Worm (Caenorhabditis elegans) whole organism, L3 larva: ENCODE data around the gene C34F6.7.

Source experiments
- R02D3.7 ChIP-seq: fragments of 150-350 bp; optimal IDR thresholded peaks from 2 replicates; lab custom pipeline; 2014; ENCODE audit warnings: missing biosample characterization, missing genetic modification characterization
- ZK546.5 ChIP-seq: sonication (generic microtip); optimal IDR thresholded peaks from 2 replicates; lab custom pipeline; 2017; ENCODE audit warnings: missing biosample characterization, missing genetic modification characterization
- ama-1 ChIP-seq: fragments of 150-350 bp; optimal IDR thresholded peaks from 2 replicates; lab custom pipeline; 2018
- ceh-16 ChIP-seq: sonication (generic microtip); optimal IDR thresholded peaks from 2 replicates; lab custom pipeline; 2017; ENCODE audit warnings: missing biosample characterization, missing genetic modification characterization
- ceh-9 ChIP-seq: sonication (generic microtip); optimal IDR thresholded peaks from 2 replicates; lab custom pipeline; 2018; ENCODE audit warnings: missing biosample characterization, missing genetic modification characterization
- egl-5 ChIP-seq: fragments of 150-350 bp; optimal IDR thresholded peaks from 2 replicates; lab custom pipeline; 2017; ENCODE audit warnings: missing biosample characterization, missing genetic modification reagents, missing genetic modification characterization, inconsistent platforms
- elt-2 ChIP-seq: sonication (generic microtip); optimal IDR thresholded peaks from 2 replicates; lab custom pipeline; 2016; ENCODE audit warnings: missing genetic modification reagents, mild to moderate bottlenecking, missing genetic modification characterization, missing compliant biosample characterization
- elt-3 ChIP-seq, 3 experiments: fragments of 150-350 bp in 1 of 3; sonication (generic microtip) in 2 of 3; optimal IDR thresholded peaks; 2 replicates in 2 of 3; 4 replicates in 1 of 3; lab custom pipeline; 2014 to 2017; ENCODE audit warnings: missing biosample characterization in 3 of 3, missing genetic modification characterization in 3 of 3
- eor-1 ChIP-seq, 2 experiments: fragments of 150-350 bp; optimal IDR thresholded peaks; 2 replicates each; lab custom pipeline; 2014 to 2018; ENCODE audit warnings: missing biosample characterization in 2 of 2, missing genetic modification characterization in 2 of 2
- fkh-10 ChIP-seq: sonication (generic microtip); optimal IDR thresholded peaks from 2 replicates; lab custom pipeline; 2017; ENCODE audit warnings: missing biosample characterization, missing genetic modification reagents, missing genetic modification characterization
- fkh-2 ChIP-seq: fragments of 150-350 bp; optimal IDR thresholded peaks from 2 replicates; lab custom pipeline; 2014; ENCODE audit warnings: missing biosample characterization, missing genetic modification reagents, missing genetic modification characterization
- fos-1 ChIP-seq: fragments of 150-350 bp; optimal IDR thresholded peaks from 2 replicates; lab custom pipeline; 2014; ENCODE audit warnings: missing biosample characterization, missing genetic modification characterization
- hmg-11 ChIP-seq: sonication (generic microtip); optimal IDR thresholded peaks from 2 replicates; lab custom pipeline; 2016; ENCODE audit warnings: missing genetic modification characterization, missing compliant biosample characterization
- jun-1 ChIP-seq: fragments of 150-350 bp; optimal IDR thresholded peaks from 2 replicates; lab custom pipeline; 2014; ENCODE audit warnings: missing biosample characterization, missing genetic modification reagents, missing genetic modification characterization
- lin-15B ChIP-seq: fragments of 150-350 bp; optimal IDR thresholded peaks from 2 replicates; lab custom pipeline; 2014; ENCODE audit warnings: missing biosample characterization, missing genetic modification characterization
- lin-39 ChIP-seq: fragments of 150-350 bp; optimal IDR thresholded peaks from 2 replicates; lab custom pipeline; 2018; ENCODE audit warnings: missing biosample characterization, missing genetic modification reagents, missing genetic modification characterization
- lsy-12 ChIP-seq: sonication (generic microtip); optimal IDR thresholded peaks from 2 replicates; lab custom pipeline; 2016; ENCODE audit warnings: mild to moderate bottlenecking, missing genetic modification characterization, missing compliant biosample characterization
- mdl-1 ChIP-seq: fragments of 150-350 bp; optimal IDR thresholded peaks from 2 replicates; lab custom pipeline; 2014; ENCODE audit warnings: missing biosample characterization, missing genetic modification characterization
- mml-1 ChIP-seq: fragments of 150-350 bp; sonication (generic microtip); optimal IDR thresholded peaks from 3 replicates; lab custom pipeline; 2014; ENCODE audit warnings: missing biosample characterization, missing genetic modification characterization
- nhr-11 ChIP-seq: fragments of 150-350 bp; optimal IDR thresholded peaks from 2 replicates; lab custom pipeline; 2014; ENCODE audit warnings: missing biosample characterization, missing genetic modification characterization
- nhr-23 ChIP-seq: fragments of 150-350 bp; optimal IDR thresholded peaks from 2 replicates; lab custom pipeline; 2014; ENCODE audit warnings: missing biosample characterization, missing genetic modification reagents, missing genetic modification characterization
- nhr-237 ChIP-seq: fragments of 150-350 bp; optimal IDR thresholded peaks from 2 replicates; lab custom pipeline; 2014; ENCODE audit warnings: missing biosample characterization, missing genetic modification characterization
- nhr-25 ChIP-seq: sonication (generic microtip); optimal IDR thresholded peaks from 2 replicates; lab custom pipeline; 2017; ENCODE audit warnings: missing biosample characterization, missing genetic modification characterization
- nhr-43 ChIP-seq: sonication (generic microtip); optimal IDR thresholded peaks from 2 replicates; lab custom pipeline; 2016; ENCODE audit warnings: mild to moderate bottlenecking, missing genetic modification characterization, missing compliant biosample characterization; ENCODE audit not compliant: poor library complexity, severe bottlenecking
- nhr-67 ChIP-seq: fragments of 150-350 bp; optimal IDR thresholded peaks from 2 replicates; lab custom pipeline; 2014; ENCODE audit warnings: missing biosample characterization, missing genetic modification characterization
- nhr-76 ChIP-seq: fragments of 150-350 bp; sonication (generic microtip); optimal IDR thresholded peaks from 5 replicates; lab custom pipeline; 2014; ENCODE audit warnings: missing biosample characterization, missing genetic modification characterization
- pha-4 ChIP-seq: fragments of 150-350 bp; optimal IDR thresholded peaks from 2 replicates; lab custom pipeline; 2014; ENCODE audit warnings: missing biosample characterization, missing genetic modification reagents, missing genetic modification characterization
- pqm-1 ChIP-seq: fragments of 150-350 bp; optimal IDR thresholded peaks from 2 replicates; lab custom pipeline; 2017; ENCODE audit warnings: missing biosample characterization, missing genetic modification characterization, inconsistent platforms
- skn-1 ChIP-seq: fragments of 150-350 bp; optimal IDR thresholded peaks from 2 replicates; lab custom pipeline; 2014; ENCODE audit warnings: missing biosample characterization, missing genetic modification characterization
- snpc-4 ChIP-seq: fragments of 150-350 bp; optimal IDR thresholded peaks from 2 replicates; lab custom pipeline; 2014; ENCODE audit warnings: missing biosample characterization, missing genetic modification characterization
- tbx-2 ChIP-seq: sonication (generic microtip); optimal IDR thresholded peaks from 2 replicates; lab custom pipeline; 2016; ENCODE audit warnings: mild to moderate bottlenecking, missing genetic modification characterization, missing compliant biosample characterization
- unc-39 ChIP-seq: sonication (generic microtip); optimal IDR thresholded peaks from 4 replicates; lab custom pipeline; 2017; ENCODE audit warnings: missing biosample characterization, missing genetic modification characterization
- zag-1 ChIP-seq: fragments of 150-350 bp; optimal IDR thresholded peaks from 2 replicates; lab custom pipeline; 2014; ENCODE audit warnings: missing biosample characterization, missing genetic modification characterization
- ztf-4 ChIP-seq: fragments of 150-350 bp; optimal IDR thresholded peaks from 2 replicates; lab custom pipeline; 2014; ENCODE audit warnings: missing biosample characterization, missing genetic modification characterization

The C34F6.7 gene

DNA sequence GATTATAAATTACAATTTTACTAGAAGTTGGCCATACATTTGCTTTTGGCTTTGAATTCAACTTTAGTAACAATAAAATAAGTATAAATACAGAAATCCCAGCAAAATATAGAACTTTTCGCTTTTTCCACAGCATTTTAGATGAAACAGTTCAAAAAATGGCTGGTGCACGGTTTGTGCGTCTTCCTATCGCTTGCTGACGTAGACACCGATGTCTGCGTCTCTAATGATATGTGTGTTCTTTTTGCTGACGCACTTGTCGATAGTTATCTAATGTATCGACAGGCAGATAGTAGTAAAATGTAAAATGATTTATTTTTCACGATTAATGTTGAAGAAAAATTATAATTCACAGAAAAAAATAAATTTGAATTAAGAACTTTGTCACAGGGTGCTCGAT, 8.3 kb downstream of the C34F6.7 start, which contains the start of gene hst-2 (continued):
- TF ChIP-seq nhr-11 (peak; percentile 25), lin-39 (peak; percentile 34), nhr-76 (no peak), nhr-43 (tag; lab: Kevin White, UChicago) (peak; percentile 84), egl-5 (tag; lab: Kevin White, UChicago) (peak; percentile 53), hmg-11 (tag; lab: Kevin White, UChicago) (peak; percentile 84), R02D3.7 (tag; lab: Kevin White, UChicago) (peak; percentile 52), mdl-1 (no peak), nhr-67 (tag; lab: Kevin White, UChicago) (no peak), pqm-1 (peak; percentile 62), zag-1 (no peak), lin-15B (peak; percentile 52), fkh-10 (GFP tag; lab: Kevin White, UChicago) (no peak), fos-1 (no peak), eor-1 (tag; optimal IDR thresholded peaks at IDR 0.05; lab: Kevin White, UChicago) (no peak)

DNA sequence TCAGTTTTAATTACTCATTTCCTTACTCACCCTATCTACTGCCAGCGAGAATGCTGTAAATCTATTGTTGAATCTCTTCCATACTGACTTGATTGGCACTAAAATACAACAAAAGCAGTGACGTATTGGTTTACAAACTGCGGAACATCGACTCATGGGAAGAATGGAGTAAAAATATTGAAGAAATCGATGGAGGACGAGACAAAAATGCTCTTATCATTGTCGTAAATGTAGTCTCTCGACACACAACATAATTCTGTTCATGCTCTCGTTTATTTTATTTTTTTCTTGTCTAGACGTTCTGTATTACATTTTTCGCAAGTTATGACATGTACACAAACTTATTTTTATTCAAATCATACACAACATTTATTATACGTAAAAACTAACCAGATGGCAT, 11.5 kb downstream of the C34F6.7 start, which contains the start of gene C34F6.11:
TSS of gene C34F6.11 (minus strand) at position 160 of the 400 bp plus-strand sequence.
- peak; percentile 70 for TF ChIP-seq elt-2 (tag; lab: Kevin White, UChicago)
- TF ChIP-seq pha-4 (tag; lab: Kevin White, UChicago) = peak; percentile 2
- TF ChIP-seq ceh-16 (tag; lab: Kevin White, UChicago) = no peak
- TF ChIP-seq pqm-1 = peak; percentile 52

DNA sequence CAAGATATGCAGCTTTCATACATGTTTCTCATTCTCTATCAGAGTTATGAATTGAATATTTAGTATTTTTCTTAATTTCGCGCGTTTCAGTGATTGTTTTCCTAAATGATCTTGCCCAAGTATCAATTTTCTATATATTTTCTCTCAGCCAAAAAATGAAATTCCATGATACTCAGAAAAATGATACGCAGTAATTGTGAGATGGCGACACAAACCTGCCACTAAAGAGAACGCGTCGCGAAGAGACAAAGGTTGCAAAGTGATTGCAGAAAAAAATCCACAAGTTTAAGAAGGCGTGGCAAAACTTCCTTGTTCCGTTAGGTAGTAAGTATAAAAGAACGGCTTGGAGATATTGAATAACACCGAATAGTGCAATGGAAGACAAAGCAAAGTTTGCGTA, 14.1 kb downstream of the C34F6.7 start, which contains the start of gene col-179:
TSS of gene col-179 (plus strand) at position 301 of the 400 bp plus-strand sequence.
- TF ChIP-seq lin-39 = no peak
- TF ChIP-seq pha-4 (tag; lab: Kevin White, UChicago) = no peak
- no peak for TF ChIP-seq ztf-4
- TF ChIP-seq nhr-25 = no peak
- TF ChIP-seq elt-3 (tag; optimal IDR thresholded peaks at IDR 0.05; lab: Kevin White, UChicago) = no peak
- no peak for TF ChIP-seq pqm-1
- no peak for TF ChIP-seq ama-1 (lab: Kevin White, UChicago)
- no peak for TF ChIP-seq zag-1
- no peak for TF ChIP-seq mdl-1
- TF ChIP-seq eor-1 (tag; optimal IDR thresholded peaks at IDR 0.05; lab: Kevin White, UChicago) = no peak
- no peak for TF ChIP-seq snpc-4 (tag; lab: Kevin White, UChicago)
- no peak for TF ChIP-seq R02D3.7 (tag; lab: Kevin White, UChicago)

DNA sequence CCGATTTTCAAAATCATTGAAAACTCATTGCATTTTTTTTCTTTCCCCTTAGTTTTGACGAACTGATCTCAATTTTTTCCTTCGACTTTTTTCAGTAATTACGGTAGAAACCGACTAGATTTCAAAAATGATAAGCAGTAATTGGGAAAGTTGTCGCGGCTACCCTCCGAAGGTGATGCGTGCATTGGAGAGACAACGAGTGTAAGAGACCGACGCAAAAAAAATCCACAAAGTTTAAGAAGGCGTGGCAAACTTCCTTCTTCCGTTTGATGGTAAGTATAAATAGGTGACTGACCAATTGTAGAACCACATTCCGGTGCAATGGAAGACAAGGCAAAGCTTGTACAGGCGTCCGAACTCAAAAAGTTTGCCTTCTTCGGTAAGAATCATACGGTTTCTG, 16.1 kb downstream of the C34F6.7 start, which contains the start of gene col-178:
TSS of gene col-178 (plus strand) at position 301 of the 400 bp plus-strand sequence.
- TF ChIP-seq pha-4 (tag; lab: Kevin White, UChicago) (no peak), skn-1 (tag; lab: Kevin White, UChicago) (no peak), jun-1 (tag; lab: Kevin White, UChicago) (no peak)

DNA sequence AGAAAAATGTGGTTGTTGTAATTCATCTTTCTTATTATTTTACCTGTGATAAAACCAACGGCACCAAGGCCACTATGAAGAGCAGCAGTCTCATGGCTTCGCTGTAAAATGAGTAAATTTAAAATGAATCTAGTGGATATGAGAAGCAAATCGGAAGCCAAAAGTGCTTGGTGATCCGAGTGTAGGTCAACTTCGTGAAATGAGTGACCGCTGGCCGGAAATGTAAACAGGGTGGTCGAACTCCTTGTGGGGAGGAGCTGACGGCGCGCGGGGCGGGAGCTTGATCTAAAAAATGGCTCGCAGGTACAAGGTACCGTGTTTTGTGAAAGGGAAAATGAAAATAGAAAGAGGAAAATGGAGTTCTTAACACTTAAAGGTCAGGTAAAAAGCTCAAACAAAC, 18.5 kb downstream of the C34F6.7 start, which contains the start of gene C34F6.1:
TSS of gene C34F6.1 (minus strand) at position 101 of the 400 bp plus-strand sequence.
- no peak for TF ChIP-seq unc-39 (tag; lab: Kevin White, UChicago)
- no peak for TF ChIP-seq nhr-25
- TF ChIP-seq pha-4 (tag; lab: Kevin White, UChicago) = peak; percentile 15
- TF ChIP-seq fkh-10 (GFP tag; lab: Kevin White, UChicago) = no peak

DNA sequence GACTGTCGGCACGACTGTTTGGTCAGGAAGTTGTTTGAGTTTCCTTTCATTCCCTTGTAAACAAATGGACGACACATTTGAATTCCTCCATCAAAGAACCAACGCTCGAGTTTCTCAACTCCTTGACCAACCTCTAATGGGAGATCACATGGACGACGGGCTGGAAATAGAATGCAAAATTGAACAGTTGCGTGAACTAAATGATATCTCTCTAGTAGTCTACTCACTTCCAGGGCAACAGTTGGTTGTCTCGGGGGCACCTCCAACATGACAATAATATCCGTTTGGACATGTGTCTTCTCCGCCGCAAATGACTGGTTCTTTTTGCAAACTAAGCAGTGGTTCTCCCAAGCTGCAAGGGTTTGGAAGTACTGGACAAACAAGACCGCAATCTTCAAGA, 21.6 kb downstream of the C34F6.7 start:
- TF ChIP-seq elt-2 (tag; lab: Kevin White, UChicago) = no peak
- TF ChIP-seq nhr-11 = peak; percentile 15

DNA sequence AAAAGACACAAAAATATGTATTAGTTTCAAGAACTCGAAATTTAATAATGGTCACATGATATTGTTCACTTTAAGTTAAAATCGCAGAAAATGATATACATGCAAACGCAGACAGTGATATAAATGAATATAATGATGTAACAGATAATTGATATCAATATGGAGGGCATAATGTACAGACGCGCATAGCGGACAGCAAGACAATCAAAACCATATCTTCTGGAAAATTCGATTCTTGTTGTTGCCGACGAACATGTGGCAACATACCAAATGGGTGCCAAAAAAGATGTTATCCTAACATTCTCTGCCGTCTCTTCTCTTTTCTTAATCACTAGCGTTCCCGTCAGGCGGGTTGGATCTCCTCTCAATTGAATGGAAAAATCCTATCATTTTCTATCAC, 24.8 kb downstream of the C34F6.7 start:
- TF ChIP-seq snpc-4 (tag; lab: Kevin White, UChicago) (no peak), lin-15B (no peak), ZK546.5 (tag; lab: Kevin White, UChicago) (no peak), nhr-43 (tag; lab: Kevin White, UChicago) (peak; percentile 61), egl-5 (tag; lab: Kevin White, UChicago) (no peak), lsy-12 (tag; lab: Kevin White, UChicago) (no peak), fkh-2 (tag; lab: Kevin White, UChicago) (no peak), nhr-67 (tag; lab: Kevin White, UChicago) (no peak), elt-3 (tag; optimal IDR thresholded peaks at IDR 0.05; lab: Kevin White, UChicago) (no peak), tbx-2 (tag; lab: Kevin White, UChicago) (no peak), eor-1 (tag; optimal IDR thresholded peaks at IDR 0.05; lab: Kevin White, UChicago) (no peak), fos-1 (no peak), nhr-25 (peak; percentile 41), nhr-23 (tag; lab: Kevin White, UChicago) (peak; percentile 46), mml-1 (tag; lab: Kevin White, UChicago) (no peak), ceh-9 (no peak), nhr-237 (tag; lab: Kevin White, UChicago) (no peak), zag-1 (no peak)
